Worm (Caenorhabditis elegans) whole organism, mixed stage, embryonic: ENCODE data around the gene cyp-33C4.

Source experiments
- M03D4.4 ChIP-seq: sonication (generic microtip); optimal IDR thresholded peaks from 2 replicates; lab custom pipeline; 2017; ENCODE audit warnings: mild to moderate bottlenecking, missing genetic modification characterization, missing compliant biosample characterization
- bed-3 ChIP-seq: fragments of 200-800 bp; sonication (Bioruptor generic); optimal IDR thresholded peaks from 3 replicates; lab custom pipeline; 2018; ENCODE audit warnings: mild to moderate bottlenecking, missing genetic modification characterization, moderate library complexity, missing compliant biosample characterization
- blmp-1 ChIP-seq: fragments of 150-350 bp; optimal IDR thresholded peaks from 2 replicates; lab custom pipeline; 2014; ENCODE audit warnings: missing biosample characterization, missing genetic modification characterization
- ceh-39 ChIP-seq: fragments of 150-350 bp; optimal IDR thresholded peaks from 2 replicates; lab custom pipeline; 2014; ENCODE audit warnings: missing biosample characterization, missing genetic modification characterization
- ceh-43 ChIP-seq: fragments of 200-800 bp; sonication (Bioruptor generic); optimal IDR thresholded peaks from 2 replicates; lab custom pipeline; 2018; ENCODE audit warnings: mild to moderate bottlenecking, missing genetic modification characterization, moderate library complexity, missing compliant biosample characterization
- ceh-83 ChIP-seq: fragments of 200-800 bp; sonication (Bioruptor generic); optimal IDR thresholded peaks from 2 replicates; lab custom pipeline; 2018; ENCODE audit warnings: mild to moderate bottlenecking, missing genetic modification characterization, missing compliant biosample characterization
- ces-1 ChIP-seq: fragments of 150-350 bp; optimal IDR thresholded peaks from 2 replicates; lab custom pipeline; 2014; ENCODE audit warnings: missing biosample characterization, missing genetic modification reagents, missing genetic modification characterization
- cnd-1 ChIP-seq: fragments of 200-800 bp; sonication (Bioruptor generic); optimal IDR thresholded peaks from 2 replicates; lab custom pipeline; 2018; ENCODE audit warnings: mild to moderate bottlenecking, missing genetic modification characterization, missing compliant biosample characterization
- drap-1 ChIP-seq: fragments of 200-800 bp; sonication (Bioruptor generic); optimal IDR thresholded peaks from 3 replicates; lab custom pipeline; 2018; ENCODE audit warnings: mild to moderate bottlenecking, missing genetic modification characterization, missing compliant biosample characterization
- elt-1 ChIP-seq: sonication (generic microtip); optimal IDR thresholded peaks from 2 replicates; lab custom pipeline; 2017; ENCODE audit warnings: missing genetic modification characterization, mild to moderate bottlenecking, missing compliant biosample characterization, antibody characterized with exemption, moderate library complexity, borderline replicate concordance; ENCODE audit not compliant: insufficient read depth
- elt-3 ChIP-seq: fragments of 150-350 bp; optimal IDR thresholded peaks from 2 replicates; lab custom pipeline; 2014; ENCODE audit warnings: missing biosample characterization, missing genetic modification characterization
- flh-1 ChIP-seq: fragments of 200-800 bp; sonication (Bioruptor generic); optimal IDR thresholded peaks from 2 replicates; lab custom pipeline; 2018; ENCODE audit warnings: mild to moderate bottlenecking, missing genetic modification characterization, moderate library complexity, missing compliant biosample characterization
- ham-2 ChIP-seq: fragments of 200-800 bp; sonication (Bioruptor generic); optimal IDR thresholded peaks from 2 replicates; lab custom pipeline; 2018; ENCODE audit warnings: mild to moderate bottlenecking, missing genetic modification characterization, missing compliant biosample characterization
- hlh-1 ChIP-seq: fragments of 150-350 bp; optimal IDR thresholded peaks from 2 replicates; lab custom pipeline; 2014; ENCODE audit warnings: missing biosample characterization, missing genetic modification reagents, missing genetic modification characterization
- lin-13 ChIP-seq: fragments of 150-350 bp; optimal IDR thresholded peaks from 2 replicates; lab custom pipeline; 2014; ENCODE audit warnings: missing biosample characterization, missing genetic modification characterization
- lsy-2 ChIP-seq: fragments of 150-350 bp; optimal IDR thresholded peaks from 2 replicates; lab custom pipeline; 2014; ENCODE audit warnings: missing biosample characterization, missing genetic modification characterization
- mab-5 ChIP-seq: fragments of 150-350 bp; optimal IDR thresholded peaks from 2 replicates; lab custom pipeline; 2014; ENCODE audit warnings: missing biosample characterization, missing genetic modification characterization
- mep-1 ChIP-seq: fragments of 150-350 bp; optimal IDR thresholded peaks from 2 replicates; lab custom pipeline; 2017; ENCODE audit warnings: missing biosample characterization, missing genetic modification reagents, missing genetic modification characterization, inconsistent platforms
- mls-2 ChIP-seq: sonication (generic microtip); optimal IDR thresholded peaks from 2 replicates; lab custom pipeline; 2016; ENCODE audit warnings: mild to moderate bottlenecking, missing genetic modification characterization, moderate library complexity, missing compliant biosample characterization
- nhr-237 ChIP-seq: fragments of 150-350 bp; optimal IDR thresholded peaks from 2 replicates; lab custom pipeline; 2014; ENCODE audit warnings: missing biosample characterization, missing genetic modification characterization
- nhr-28 ChIP-seq: fragments of 150-350 bp; optimal IDR thresholded peaks from 2 replicates; lab custom pipeline; 2014; ENCODE audit warnings: missing biosample characterization, missing genetic modification characterization
- nhr-76 ChIP-seq: sonication (generic microtip); optimal IDR thresholded peaks from 2 replicates; lab custom pipeline; 2017; ENCODE audit warnings: missing biosample characterization, missing genetic modification characterization
- pha-4 ChIP-seq: fragments of 150-350 bp; optimal IDR thresholded peaks from 2 replicates; lab custom pipeline; 2018; ENCODE audit warnings: missing biosample characterization, missing genetic modification reagents, missing genetic modification characterization
- sem-2 ChIP-seq: fragments of 200-800 bp; sonication (Bioruptor generic); optimal IDR thresholded peaks from 2 replicates; lab custom pipeline; 2018; ENCODE audit warnings: mild to moderate bottlenecking, missing genetic modification characterization, missing compliant biosample characterization
- snpc-4 ChIP-seq: fragments of 150-350 bp; optimal IDR thresholded peaks from 2 replicates; lab custom pipeline; 2014; ENCODE audit warnings: missing biosample characterization, missing genetic modification characterization
- sptf-1 ChIP-seq: sonication (generic microtip); optimal IDR thresholded peaks from 2 replicates; lab custom pipeline; 2017; ENCODE audit warnings: mild to moderate bottlenecking, missing genetic modification characterization, moderate library complexity, missing compliant biosample characterization
- tbx-8 ChIP-seq: fragments of 200-800 bp; sonication (Bioruptor generic); optimal IDR thresholded peaks from 2 replicates; lab custom pipeline; 2018; ENCODE audit warnings: mild to moderate bottlenecking, missing genetic modification characterization, moderate library complexity, missing compliant biosample characterization
- unc-120 ChIP-seq: sonication (generic microtip); optimal IDR thresholded peaks from 2 replicates; lab custom pipeline; 2017; ENCODE audit warnings: missing genetic modification characterization, missing compliant biosample characterization; ENCODE audit not compliant: poor library complexity, severe bottlenecking
- unc-39 ChIP-seq: fragments of 150-350 bp; optimal IDR thresholded peaks from 2 replicates; lab custom pipeline; 2014; ENCODE audit warnings: missing biosample characterization, missing genetic modification characterization
- unc-62 ChIP-seq: fragments of 150-350 bp; optimal IDR thresholded peaks from 2 replicates; lab custom pipeline; 2014; ENCODE audit warnings: missing biosample characterization, missing genetic modification reagents, missing genetic modification characterization
- zip-8 ChIP-seq: fragments of 150-350 bp; optimal IDR thresholded peaks from 2 replicates; lab custom pipeline; 2014; ENCODE audit warnings: missing biosample characterization, missing genetic modification characterization
- ztf-11 ChIP-seq: fragments of 150-350 bp; optimal IDR thresholded peaks from 2 replicates; lab custom pipeline; 2014; ENCODE audit warnings: missing biosample characterization, missing genetic modification characterization

The cyp-33C4 gene

ce11 chrV:2199594-2199993, 36.3 kb upstream of the cyp-33C4 start:
- TF ChIP-seq elt-3 (tag; lab: Kevin White, UChicago) (no peak), mep-1 (tag; lab: Kevin White, UChicago) (no peak), unc-120 (tag; lab: Kevin White, UChicago) (no peak), sptf-1 (no peak), ces-1 (GFP tag; lab: Kevin White, UChicago) (no peak)
- TF ChIP-seq, all 35 proteins: peak for 0

ce11 chrV:2200402-2200801, 35.5 kb upstream of the cyp-33C4 start:
- TF ChIP-seq pha-4 (tag; lab: Kevin White, UChicago) (no peak), bed-3 (GFP tag; lab: Kevin White, UChicago) (no peak), zip-8 (tag; lab: Kevin White, UChicago) (no peak), ceh-83 (GFP tag; lab: Kevin White, UChicago) (no peak), tbx-8 (GFP tag; lab: Kevin White, UChicago) (no peak), nhr-28 (tag; lab: Kevin White, UChicago) (no peak), elt-3 (tag; lab: Kevin White, UChicago) (no peak), lin-13 (no peak), flh-1 (GFP tag; lab: Kevin White, UChicago) (no peak), snpc-4 (tag; lab: Kevin White, UChicago) (no peak), unc-120 (tag; lab: Kevin White, UChicago) (no peak), unc-39 (tag; lab: Kevin White, UChicago) (no peak)

- TF ChIP-seq ceh-83 (GFP tag; lab: Kevin White, UChicago) (no peak), sem-2 (GFP tag; lab: Kevin White, UChicago) (no peak), zip-8 (tag; lab: Kevin White, UChicago) (no peak), ztf-11 (tag; lab: Kevin White, UChicago) (no peak), ces-1 (GFP tag; lab: Kevin White, UChicago) (no peak), mls-2 (tag; lab: Kevin White, UChicago) (no peak), lin-13 (no peak), pha-4 (tag; lab: Kevin White, UChicago) (no peak), drap-1 (GFP tag; lab: Kevin White, UChicago) (no peak), hlh-1 (tag; lab: Kevin White, UChicago) (no peak), unc-62 (no peak), nhr-28 (tag; lab: Kevin White, UChicago) (no peak), bed-3 (GFP tag; lab: Kevin White, UChicago) (no peak), blmp-1 (no peak), unc-39 (tag; lab: Kevin White, UChicago) (no peak), elt-3 (tag; lab: Kevin White, UChicago) (no peak)
Measured at ce11 chrV:2201240-2201639, 34.7 kb upstream of the cyp-33C4 start, which contains the start of gene cyp-32B1. Gene cyp-32B1, minus strand, starts transcription at chrV:2201415.

- no peak for TF ChIP-seq M03D4.4 (tag; lab: Kevin White, UChicago)
- TF ChIP-seq elt-1: no peak
- TF ChIP-seq nhr-237 (tag; lab: Kevin White, UChicago): no peak
- TF ChIP-seq mls-2 (tag; lab: Kevin White, UChicago): no peak
- no peak for TF ChIP-seq ztf-11 (tag; lab: Kevin White, UChicago)
- no peak for TF ChIP-seq lin-13
- no peak for TF ChIP-seq unc-120 (tag; lab: Kevin White, UChicago)
- TF ChIP-seq nhr-28 (tag; lab: Kevin White, UChicago): no peak
- TF ChIP-seq ceh-83 (GFP tag; lab: Kevin White, UChicago): no peak
- TF ChIP-seq zip-8 (tag; lab: Kevin White, UChicago): no peak
- no peak for TF ChIP-seq unc-62
- TF ChIP-seq unc-39 (tag; lab: Kevin White, UChicago): no peak
- no peak for TF ChIP-seq nhr-76 (tag; lab: Kevin White, UChicago)
- no peak for TF ChIP-seq pha-4 (tag; lab: Kevin White, UChicago)
- TF ChIP-seq mab-5 (tag; lab: Kevin White, UChicago): no peak
- no peak for TF ChIP-seq flh-1 (GFP tag; lab: Kevin White, UChicago)
- TF ChIP-seq ham-2: no peak
- no peak for TF ChIP-seq hlh-1 (tag; lab: Kevin White, UChicago)
- TF ChIP-seq ceh-43 (GFP tag; lab: Kevin White, UChicago): no peak
Measured at ce11 chrV:2204080-2204479, 31.9 kb upstream of the cyp-33C4 start, which contains the start of gene cyp-33C12. Gene cyp-33C12, minus strand, starts transcription at chrV:2204400.

ce11 chrV:2206181-2206580, 29.8 kb upstream of the cyp-33C4 start, which contains the start of gene srt-40:
Gene srt-40, minus strand, starts transcription at chrV:2206281.
- TF ChIP-seq tbx-8 (GFP tag; lab: Kevin White, UChicago) (no peak), zip-8 (tag; lab: Kevin White, UChicago) (no peak), ceh-43 (GFP tag; lab: Kevin White, UChicago) (no peak), mab-5 (tag; lab: Kevin White, UChicago) (no peak), sptf-1 (no peak), drap-1 (GFP tag; lab: Kevin White, UChicago) (no peak), mep-1 (tag; lab: Kevin White, UChicago) (no peak), lsy-2 (no peak), unc-62 (no peak), blmp-1 (no peak), unc-39 (tag; lab: Kevin White, UChicago) (no peak), flh-1 (GFP tag; lab: Kevin White, UChicago) (no peak), lin-13 (no peak), ceh-83 (GFP tag; lab: Kevin White, UChicago) (no peak), ceh-39 (no peak), cnd-1 (tag; lab: Kevin White, UChicago) (no peak)
